Worm (Caenorhabditis elegans): ENCODE measurements around the gene aat-3.

Gene aat-3

DNA sequence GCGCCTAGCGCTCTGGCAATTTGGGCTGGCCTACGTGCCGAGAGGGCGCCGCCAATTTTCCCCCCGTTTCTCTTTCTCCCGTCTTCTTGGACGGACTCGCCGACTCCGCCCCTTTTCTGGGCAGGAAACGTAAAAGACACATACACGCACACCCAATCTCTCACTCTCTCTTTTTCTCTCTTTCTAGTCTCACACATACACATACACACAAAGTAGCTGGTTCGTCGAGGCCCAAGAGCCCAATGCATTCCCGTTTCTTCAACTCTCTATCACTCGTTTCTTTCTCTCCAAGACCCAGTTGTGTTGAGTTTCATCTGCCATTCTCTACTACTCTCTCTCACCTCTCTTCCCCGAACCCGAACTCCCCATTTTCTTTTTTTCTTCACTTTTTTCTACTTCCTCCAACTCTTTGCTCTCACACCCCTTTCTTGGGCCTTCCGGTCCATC lies 46.8 kb downstream of the aat-3 start (continued):
- no peak for TF ChIP-seq attf-6 (GFP tag; IDR thresholded peaks at IDR 0.05)
- no peak for TF ChIP-seq snpc-4 (GFP tag; optimal IDR thresholded peaks at IDR 0.05)
- peak in 1 of 4 experiments; percentile 25 for TF ChIP-seq snpc-4 (tag; optimal IDR thresholded peaks at IDR 0.05)
- TF ChIP-seq ceh-27 (GFP tag; optimal IDR thresholded peaks at IDR 0.05): peak; percentile 5
- TF ChIP-seq lin-40 (tag; optimal IDR thresholded peaks at IDR 0.05): peak; percentile 58
- no peak for TF ChIP-seq hsf-1 (GFP tag; IDR thresholded peaks at IDR 0.05)
- no peak for TF ChIP-seq nhr-90 (tag; optimal IDR thresholded peaks at IDR 0.05)
- TF ChIP-seq rpc-1 (optimal IDR thresholded peaks at IDR 0.05): no peak
- no peak for TF ChIP-seq rpc-1 (tag; optimal IDR thresholded peaks at IDR 0.05)
- TF ChIP-seq F23B12.7 (tag; optimal IDR thresholded peaks at IDR 0.05; ENCODE audit: insufficient read depth): no peak
- TF ChIP-seq C06A6.2 (GFP tag; conservative IDR thresholded peaks at IDR 0.05): no peak
- no peak for TF ChIP-seq snpc-1.3 (tag; optimal IDR thresholded peaks at IDR 0.05; ENCODE audit: insufficient read depth)
- TF ChIP-seq ztf-26 (tag; optimal IDR thresholded peaks at IDR 0.05): no peak
- TF ChIP-seq K12H6.12 (tag; optimal IDR thresholded peaks at IDR 0.05): peak; percentile 81
- TF ChIP-seq B0035.1 (tag; optimal IDR thresholded peaks at IDR 0.05): no peak
- TF ChIP-seq nhr-179 (tag; optimal IDR thresholded peaks at IDR 0.05): no peak
- no peak for TF ChIP-seq T26A5.8 (tag; optimal IDR thresholded peaks at IDR 0.05)
- no peak for TF ChIP-seq ztf-3 (GFP tag; optimal IDR thresholded peaks at IDR 0.05)
- no peak for TF ChIP-seq ceh-91 (GFP tag; IDR thresholded peaks at IDR 0.05)
- TF ChIP-seq C17E4.6 (GFP tag; IDR thresholded peaks at IDR 0.05): no peak
- no peak for TF ChIP-seq sdz-38 (tag; optimal IDR thresholded peaks at IDR 0.05)
- no peak for TF ChIP-seq rcor-1 (GFP tag; IDR thresholded peaks at IDR 0.05)
- no peak for TF ChIP-seq snpc-3.4 (tag; optimal IDR thresholded peaks at IDR 0.05)
- TF ChIP-seq F57A8.1 (GFP tag; optimal IDR thresholded peaks at IDR 0.05): no peak
- no peak for TF ChIP-seq tbp1 (GFP tag; optimal IDR thresholded peaks at IDR 0.05)
- no peak for TF ChIP-seq ceh-40 (GFP tag; IDR thresholded peaks at IDR 0.05)
- no peak for TF ChIP-seq F39B2.1 (GFP tag; IDR thresholded peaks at IDR 0.05)
- TF ChIP-seq madf-6 (GFP tag; IDR thresholded peaks at IDR 0.05): no peak
- TF ChIP-seq repo-1 (tag; optimal IDR thresholded peaks at IDR 0.05): no peak
- no peak for TF ChIP-seq cebp-1 (GFP tag; IDR thresholded peaks at IDR 0.05)
- TF ChIP-seq cebp-1 (tag; optimal IDR thresholded peaks at IDR 0.05): peak; percentile 58
- no peak for TF ChIP-seq ztf-25 (GFP tag; IDR thresholded peaks at IDR 0.05)
- no peak for TF ChIP-seq F52B5.7 (tag; optimal IDR thresholded peaks at IDR 0.05)
- TF ChIP-seq tbx-9 (tag; optimal IDR thresholded peaks at IDR 0.05; ENCODE audit: borderline replicate concordance): no peak
- TF ChIP-seq lin-26 (GFP tag; IDR thresholded peaks at IDR 0.05): 0 out of 2 replicates have a peak, but pooled peaks have one; percentile 36
- TF ChIP-seq somi-1 (GFP tag; optimal IDR thresholded peaks at IDR 0.05): peak; percentile 57
- no peak for TF ChIP-seq xnd-1 (tag; optimal IDR thresholded peaks at IDR 0.05)
- no peak for TF ChIP-seq lin-54 (GFP tag; optimal IDR thresholded peaks at IDR 0.05)
- TF ChIP-seq lsl-1 (GFP tag; optimal IDR thresholded peaks at IDR 0.05): no peak
- peak; percentile 35 for TF ChIP-seq madf-10 (tag; optimal IDR thresholded peaks at IDR 0.05)
- TF ChIP-seq T07F8.4 (tag; optimal IDR thresholded peaks at IDR 0.05): no peak
- TF ChIP-seq madf-3 (GFP tag; IDR thresholded peaks at IDR 0.05): no peak
- no peak for TF ChIP-seq unc-62 (GFP tag; optimal IDR thresholded peaks at IDR 0.05)
- no peak for TF ChIP-seq lsy-27 (tag; optimal IDR thresholded peaks at IDR 0.05; ENCODE audit: borderline replicate concordance, insufficient read depth)
- no peak for TF ChIP-seq atf-7 (tag; optimal IDR thresholded peaks at IDR 0.05)
- TF ChIP-seq lir-1 (GFP tag; conservative IDR thresholded peaks at IDR 0.05): no peak
- TF ChIP-seq nhr-120 (GFP tag; IDR thresholded peaks at IDR 0.05): no peak
- TF ChIP-seq ceh-58 (GFP tag; IDR thresholded peaks at IDR 0.05): no peak
- peak; percentile 36 for TF ChIP-seq attf-5 (GFP tag; optimal IDR thresholded peaks at IDR 0.05)
- TF ChIP-seq hlh-12 (tag; optimal IDR thresholded peaks at IDR 0.05): no peak
